Fruit fly (Drosophila melanogaster): ENCODE results near the gene Arp3.

dm6 chr3L:8094652-8095129, 21.0 kb downstream of the Arp3 start:
- no peak for TF ChIP-seq insv (optimal IDR thresholded peaks at IDR 0.05)
- TF ChIP-seq h (optimal IDR thresholded peaks at IDR 0.05), result no peak
- TF ChIP-seq psq (optimal IDR thresholded peaks at IDR 0.05), result no peak
- TF ChIP-seq ttk (optimal IDR thresholded peaks at IDR 0.05), result no peak
- TF ChIP-seq Sin3A (optimal IDR thresholded peaks at IDR 0.05), result no peak
